Fruit fly (Drosophila melanogaster): Measurements from ENCODE around the gene BBS8.

BBS8 gene

DNA sequence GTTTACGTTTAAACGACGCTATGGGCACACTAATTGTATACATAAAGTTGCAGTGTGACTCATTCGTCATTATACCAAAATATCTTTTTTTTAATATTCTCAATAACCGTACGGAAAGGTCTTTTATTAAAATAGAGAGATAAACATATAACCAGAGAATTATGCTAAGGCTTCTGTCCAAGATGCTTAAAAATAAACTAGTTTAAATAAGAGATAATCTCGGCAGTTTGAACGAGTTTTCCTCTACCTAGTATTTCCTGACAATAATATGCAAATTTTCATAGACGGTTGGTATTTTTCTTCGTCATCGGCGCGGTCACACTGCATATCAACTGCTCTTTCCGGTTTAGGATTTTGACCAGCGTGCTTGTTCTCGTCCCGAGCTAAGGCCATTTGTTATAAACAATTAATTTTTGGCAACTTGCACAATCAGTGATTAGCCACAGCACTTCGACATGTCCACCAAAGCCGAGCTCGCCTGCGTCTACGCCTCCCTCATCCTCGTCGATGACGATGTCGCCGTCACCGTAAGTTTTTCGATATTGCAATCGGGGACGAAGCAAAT lies 3.0 kb upstream of the BBS8 start, which contains the start of the genes CG13690 and RpLP1 (continued):
- TF ChIP-seq Hr78 (GFP tag; optimal IDR thresholded peaks at IDR 0.05) (peak in 1 of 2 experiments; percentile 28), tx (GFP tag; optimal IDR thresholded peaks at IDR 0.05) (no peak), lbe (GFP tag; optimal IDR thresholded peaks at IDR 0.05) (peak; percentile 78), CG17612 (GFP tag; IDR thresholded peaks at IDR 0.05) (no peak; the same call in 1 of the 2 replicates), Nf-YC (tag; optimal IDR thresholded peaks at IDR 0.05) (peak; percentile 71), cato (GFP tag; optimal IDR thresholded peaks at IDR 0.05; ENCODE audit: borderline replicate concordance) (peak; percentile 37), bigmax (GFP tag; optimal IDR thresholded peaks at IDR 0.05) (peak; percentile 53), CG12236 (GFP tag; optimal IDR thresholded peaks at IDR 0.05) (peak; percentile 61), CG30403 (GFP tag; optimal IDR thresholded peaks at IDR 0.05) (peak; percentile 70), knrl (GFP tag; IDR thresholded peaks at IDR 0.05; ENCODE audit: partially characterized antibody) (no peak), klu (GFP tag; IDR thresholded peaks at IDR 0.05) (no peak), Ets65A (GFP tag) (peak; percentile 95), CG1792 (GFP tag; optimal IDR thresholded peaks at IDR 0.05) (peak; percentile 51), wdn (GFP tag; IDR thresholded peaks at IDR 0.05) (0 out of 2 replicates have a peak, but pooled peaks have one; percentile 4), CG13894 (tag; optimal IDR thresholded peaks at IDR 0.05) (peak; percentile 64), CG13424 (tag; optimal IDR thresholded peaks at IDR 0.05) (peak; percentile 61), phol (tag; optimal IDR thresholded peaks at IDR 0.05) (peak; percentile 89), Ravus (GFP tag; IDR thresholded peaks at IDR 0.05) (no peak), CG4282 (GFP tag; optimal IDR thresholded peaks at IDR 0.05) (no peak), CG3281 (GFP tag; optimal IDR thresholded peaks at IDR 0.05) (peak; percentile 88), twi (tag; optimal IDR thresholded peaks at IDR 0.05) (peak; percentile 59), NfI (GFP tag; optimal IDR thresholded peaks at IDR 0.05) (peak; percentile 81), CG10274 (GFP tag; optimal IDR thresholded peaks at IDR 0.05) (peak; percentile 57), slou (GFP tag; optimal IDR thresholded peaks at IDR 0.05) (peak; percentile 39), grn (GFP tag; optimal IDR thresholded peaks at IDR 0.05) (peak; percentile 66), tin (GFP tag; optimal IDR thresholded peaks at IDR 0.05) (peak; percentile 26), schlank (tag; optimal IDR thresholded peaks at IDR 0.05) (peak; percentile 65), CG31224 (GFP tag; IDR thresholded peaks at IDR 0.05) (no peak), CG43689 (GFP tag; IDR thresholded peaks at IDR 0.05) (no peak), CG11723 (GFP tag; optimal IDR thresholded peaks at IDR 0.05) (peak; percentile 76), CG12071 (GFP tag; optimal IDR thresholded peaks at IDR 0.05) (peak; percentile 82), disco-r (GFP tag; optimal IDR thresholded peaks at IDR 0.05) (peak; percentile 50), nmo (GFP tag; optimal IDR thresholded peaks at IDR 0.05) (peak; percentile 84), CG10431 (GFP tag; optimal IDR thresholded peaks at IDR 0.05) (peak; percentile 81), MBD-R2 (GFP tag; IDR thresholded peaks at IDR 0.05) (peak; percentile 8; the same call in 1 of the 2 replicates), psq (GFP tag; optimal IDR thresholded peaks at IDR 0.05) (no peak), HmgD (GFP tag; optimal IDR thresholded peaks at IDR 0.05) (peak; percentile 51), ranshi (GFP tag; IDR thresholded peaks at IDR 0.05) (peak; percentile 27; the same call in 1 of the 2 replicates), Scr (GFP tag; IDR thresholded peaks at IDR 0.05; ENCODE audit: partially characterized antibody) (no peak), CG15601 (tag; optimal IDR thresholded peaks at IDR 0.05) (peak; percentile 86), tgo (GFP tag; IDR thresholded peaks at IDR 0.05) (peak; percentile 31; the same call in 2 of the 3 replicates), yki (optimal IDR thresholded peaks at IDR 0.05) (no peak), CG7556 (GFP tag; optimal IDR thresholded peaks at IDR 0.05) (peak; percentile 62), Myb (GFP tag; optimal IDR thresholded peaks at IDR 0.05) (peak; percentile 46), CG33557 (GFP tag; optimal IDR thresholded peaks at IDR 0.05) (peak; percentile 72), CG7745 (tag; optimal IDR thresholded peaks at IDR 0.05) (peak; percentile 2), CG16863 (GFP tag; optimal IDR thresholded peaks at IDR 0.05) (peak; percentile 64), ftz-f1 (GFP tag; optimal IDR thresholded peaks at IDR 0.05) (peak; percentile 23), CG10959 (GFP tag; IDR thresholded peaks at IDR 0.05) (no peak), CG11247 (GFP tag; IDR thresholded peaks at IDR 0.05) (no peak), Mes4 (GFP tag; optimal IDR thresholded peaks at IDR 0.05) (peak; percentile 89)
